Worm (Caenorhabditis elegans): Measurements from ENCODE around the gene K09C4.1.

K09C4.1 gene

DNA sequence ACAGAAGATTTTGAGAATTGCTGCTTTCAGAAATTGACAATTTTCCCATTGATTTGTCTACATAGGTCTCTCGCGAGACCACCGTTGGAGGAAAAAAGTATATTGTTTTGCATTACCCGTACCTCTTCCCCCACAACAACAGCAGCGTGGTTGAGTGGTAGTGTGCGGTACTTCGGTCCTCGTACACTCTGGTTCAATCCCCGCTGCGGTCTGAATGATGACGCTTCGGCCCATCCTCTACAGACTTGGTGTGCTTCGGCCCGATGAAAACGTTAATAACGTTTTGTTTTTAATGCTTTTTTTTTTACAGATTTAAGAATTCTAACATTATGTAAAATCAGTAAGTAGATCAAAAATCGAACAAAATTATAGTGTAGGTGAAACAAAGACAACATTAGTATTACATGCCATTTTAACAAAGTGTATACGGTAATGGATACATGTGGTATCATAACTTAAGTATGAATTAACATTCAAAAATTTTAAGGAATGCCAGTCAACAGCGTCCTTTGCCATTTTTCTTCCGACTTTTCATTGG, 49.3 kb downstream of the K09C4.1 start, which contains the start of gene ZK816.3 (continued):
- TF ChIP-seq hlh-4 (tag; optimal IDR thresholded peaks at IDR 0.05) (no peak), ces-1 (GFP tag; optimal IDR thresholded peaks at IDR 0.05) (no peak), ztf-4 (tag; optimal IDR thresholded peaks at IDR 0.05) (no peak), efl-3 (GFP tag; optimal IDR thresholded peaks at IDR 0.05) (no peak), sptf-1 (tag; optimal IDR thresholded peaks at IDR 0.05) (no peak)

DNA sequence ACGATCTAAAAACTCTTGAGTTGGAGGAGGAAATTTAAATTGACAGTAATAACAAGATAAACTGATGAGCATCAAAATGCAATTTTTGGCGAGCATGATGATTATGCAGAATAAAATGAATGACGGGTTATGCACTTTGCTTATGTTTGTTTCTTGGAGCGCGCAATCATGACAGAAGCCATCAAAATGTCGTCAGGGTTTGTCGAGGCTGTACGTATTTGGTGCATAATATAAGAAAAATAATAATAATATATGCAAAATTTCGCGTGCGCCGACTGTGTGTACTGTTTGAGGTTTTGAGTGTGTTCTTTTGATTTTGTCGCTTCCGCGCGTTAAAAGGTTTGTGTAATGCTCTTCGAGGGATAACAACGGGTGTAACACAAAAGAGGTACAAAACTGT, 51.6 kb downstream of the K09C4.1 start, which contains the start of gene nspg-4:
nspg-4 (minus strand) TSS at position 101 of the 400 bp plus-strand sequence.
- no peak for TF ChIP-seq aha-1 (tag; optimal IDR thresholded peaks at IDR 0.05)
- no peak for TF ChIP-seq elt-2 (tag; optimal IDR thresholded peaks at IDR 0.05)
- no peak for TF ChIP-seq nhr-71 (tag; optimal IDR thresholded peaks at IDR 0.05)
- no peak for TF ChIP-seq efl-3 (GFP tag; optimal IDR thresholded peaks at IDR 0.05)
- TF ChIP-seq nhr-76 (tag; optimal IDR thresholded peaks at IDR 0.05): no peak
- TF ChIP-seq efl-1 (optimal IDR thresholded peaks at IDR 0.05): no peak
- TF ChIP-seq efl-1 (GFP tag; optimal IDR thresholded peaks at IDR 0.05 in 1 of 2): no peak
- no peak for TF ChIP-seq unc-30 (tag; optimal IDR thresholded peaks at IDR 0.05)
- TF ChIP-seq fkh-8 (tag; optimal IDR thresholded peaks at IDR 0.05): no peak
- no peak for TF ChIP-seq nhr-19 (GFP tag; conservative IDR thresholded peaks at IDR 0.05)
- no peak for TF ChIP-seq dsc-1 (tag; optimal IDR thresholded peaks at IDR 0.05)
- no peak for TF ChIP-seq fkh-4 (tag; optimal IDR thresholded peaks at IDR 0.05; ENCODE audit: borderline replicate concordance)
- no peak for TF ChIP-seq ces-1 (GFP tag; optimal IDR thresholded peaks at IDR 0.05)
- TF ChIP-seq unc-98 (GFP tag; IDR thresholded peaks at IDR 0.05): no peak
- TF ChIP-seq tbx-2 (tag; optimal IDR thresholded peaks at IDR 0.05): no peak
- no peak for TF ChIP-seq hpl-2 (GFP tag; optimal IDR thresholded peaks at IDR 0.05)
- no peak for TF ChIP-seq nhr-28 (tag; optimal IDR thresholded peaks at IDR 0.05)
- no peak for TF ChIP-seq ztf-4 (tag; optimal IDR thresholded peaks at IDR 0.05)
- TF ChIP-seq unc-62 (GFP tag; optimal IDR thresholded peaks at IDR 0.05): no peak
- no peak for TF ChIP-seq hlh-4 (tag; optimal IDR thresholded peaks at IDR 0.05)
